Worm (Caenorhabditis elegans) whole organism, early embryonic: Measurements from ENCODE around the gene sru-19.

Experiments used
- B0310.2 ChIP-seq: sonication (generic microtip); optimal IDR thresholded peaks from 2 replicates; lab custom pipeline; 2016; ENCODE audit warnings: mild to moderate bottlenecking, missing genetic modification characterization, missing compliant biosample characterization
- aly-1 ChIP-seq: sonication (generic microtip); optimal IDR thresholded peaks from 2 replicates; lab custom pipeline; 2016; ENCODE audit warnings: missing genetic modification characterization, missing compliant biosample characterization
- ama-1 ChIP-seq: fragments of 150-350 bp; optimal IDR thresholded peaks from 2 replicates; lab custom pipeline; 2014
- flt-1 ChIP-seq: fragments of 200-800 bp; sonication (Bioruptor generic); IDR thresholded peaks from 2 replicates; pipeline ENCODE4 v1.3.6; 2022; ENCODE audit warnings: missing genetic modification characterization, missing compliant biosample characterization
- hmbx-1 ChIP-seq: sonication (generic microtip); optimal IDR thresholded peaks from 2 replicates; lab custom pipeline; 2016; ENCODE audit warnings: mild to moderate bottlenecking, missing genetic modification characterization, missing compliant biosample characterization
- hmg-4 ChIP-seq: fragments of 200-800 bp; sonication (Bioruptor generic); optimal IDR thresholded peaks from 2 replicates; lab custom pipeline; 2018; ENCODE audit warnings: mild to moderate bottlenecking, missing genetic modification characterization, missing compliant biosample characterization
- hnd-1 ChIP-seq: sonication (generic microtip); optimal IDR thresholded peaks from 2 replicates; lab custom pipeline; 2016; ENCODE audit warnings: missing genetic modification characterization, missing compliant biosample characterization
- sea-1 ChIP-seq: fragments of 200-800 bp; sonication (Bioruptor generic); conservative IDR thresholded peaks from 2 replicates; pipeline ENCODE4 v1.3.6; 2022; ENCODE audit warnings: missing genetic modification characterization, missing compliant biosample characterization
- tbx-11 ChIP-seq: fragments of 200-800 bp; sonication (Bioruptor generic); IDR thresholded peaks from 2 replicates; pipeline ENCODE4 v1.3.6; 2022; ENCODE audit warnings: missing genetic modification characterization, missing compliant biosample characterization

DNA sequence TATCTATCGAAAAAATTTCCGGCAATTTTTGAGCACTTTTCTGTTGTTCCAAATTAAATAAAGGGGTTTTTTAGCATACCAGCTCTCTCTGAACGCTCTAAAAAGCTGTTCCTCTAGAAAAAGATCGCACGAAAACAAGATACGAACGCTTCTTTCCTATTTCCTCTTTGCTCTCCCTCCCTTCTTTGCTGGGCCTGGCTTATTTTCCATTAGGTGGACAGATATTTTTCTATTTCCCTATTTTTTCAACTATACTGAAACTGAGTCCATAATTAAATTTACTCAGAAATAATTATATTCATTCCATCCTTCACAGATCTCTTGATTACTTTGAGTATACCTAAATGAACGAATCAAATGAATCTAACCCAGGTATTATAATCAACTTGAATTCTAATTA, 3.6 kb downstream of the sru-19 start, which contains the start of gene sru-18:
- TF ChIP-seq aly-1 (tag; lab: Kevin White, UChicago) (no peak), ama-1 (lab: Kevin White, UChicago) (no peak), hnd-1 (no peak), hmg-4 (GFP tag; lab: Kevin White, UChicago) (no peak), flt-1 (GFP tag; lab: Robert Waterston, UW) (no peak), sea-1 (no peak), tbx-11 (GFP tag; lab: Robert Waterston, UW) (no peak), hmbx-1 (tag; lab: Kevin White, UChicago) (no peak), B0310.2 (tag; lab: Kevin White, UChicago) (no peak)
